Worm (Caenorhabditis elegans) whole organism, late embryonic: ENCODE measurements around the gene Y42G9A.2.

Experiments
- C08G9.2 ChIP-seq: sonication (generic microtip); optimal IDR thresholded peaks from 2 replicates; lab custom pipeline; 2016; ENCODE audit warnings: mild to moderate bottlenecking, missing genetic modification characterization, moderate library complexity, missing compliant biosample characterization
- C38D4.7 ChIP-seq: fragments of 200-800 bp; sonication (Bioruptor generic); optimal IDR thresholded peaks from 2 replicates; lab custom pipeline; 2018; ENCODE audit warnings: mild to moderate bottlenecking, missing genetic modification characterization, moderate library complexity, missing compliant biosample characterization
- F13H6.1 ChIP-seq: sonication (generic microtip); optimal IDR thresholded peaks from 2 replicates; lab custom pipeline; 2016; ENCODE audit warnings: missing genetic modification characterization, missing compliant biosample characterization
- K02D7.2 ChIP-seq: sonication (generic microtip); optimal IDR thresholded peaks from 2 replicates; lab custom pipeline; 2017; ENCODE audit warnings: mild to moderate bottlenecking, missing genetic modification characterization, missing compliant biosample characterization
- T23F11.4 ChIP-seq: fragments of 200-800 bp; sonication (Bioruptor generic); optimal IDR thresholded peaks from 2 replicates; lab custom pipeline; 2018; ENCODE audit warnings: mild to moderate bottlenecking, missing genetic modification characterization, missing compliant biosample characterization
- Y22D7AL.16 ChIP-seq: sonication (generic microtip); optimal IDR thresholded peaks from 2 replicates; lab custom pipeline; 2016; ENCODE audit warnings: missing genetic modification characterization, missing compliant biosample characterization
- ama-1 ChIP-seq: fragments of 150-350 bp; optimal IDR thresholded peaks from 2 replicates; lab custom pipeline; 2014
- ceh-18 ChIP-seq: sonication (generic microtip); optimal IDR thresholded peaks from 2 replicates; lab custom pipeline; 2016; ENCODE audit warnings: missing genetic modification characterization, missing compliant biosample characterization
- ceh-19 ChIP-seq: fragments of 200-800 bp; sonication (Bioruptor generic); optimal IDR thresholded peaks from 2 replicates; lab custom pipeline; 2018; ENCODE audit warnings: mild to moderate bottlenecking, missing genetic modification characterization, missing compliant biosample characterization
- ceh-24 ChIP-seq: sonication (generic microtip); optimal IDR thresholded peaks from 2 replicates; lab custom pipeline; 2016; ENCODE audit warnings: mild to moderate bottlenecking, missing genetic modification characterization, missing compliant biosample characterization
- ceh-30 ChIP-seq: fragments of 150-350 bp; optimal IDR thresholded peaks from 2 replicates; lab custom pipeline; 2014; ENCODE audit warnings: missing biosample characterization, missing genetic modification characterization
- ceh-31 ChIP-seq: sonication (generic microtip); optimal IDR thresholded peaks from 2 replicates; lab custom pipeline; 2016; ENCODE audit warnings: missing genetic modification characterization, missing compliant biosample characterization
- ceh-34 ChIP-seq: sonication (generic microtip); optimal IDR thresholded peaks from 2 replicates; lab custom pipeline; 2016; ENCODE audit warnings: mild to moderate bottlenecking, missing genetic modification characterization, missing compliant biosample characterization
- ceh-6 ChIP-seq: fragments of 200-800 bp; sonication (Bioruptor generic); optimal IDR thresholded peaks from 2 replicates; lab custom pipeline; 2018; ENCODE audit warnings: mild to moderate bottlenecking, missing genetic modification characterization, missing compliant biosample characterization
- ceh-9 ChIP-seq: sonication (generic microtip); optimal IDR thresholded peaks from 2 replicates; lab custom pipeline; 2016; ENCODE audit warnings: mild to moderate bottlenecking, missing genetic modification characterization, inconsistent platforms, missing compliant biosample characterization
- che-1 ChIP-seq: sonication (generic microtip); optimal IDR thresholded peaks from 2 replicates; lab custom pipeline; 2016; ENCODE audit warnings: mild to moderate bottlenecking, missing genetic modification characterization, missing compliant biosample characterization
- elt-2 ChIP-seq: sonication (generic microtip); optimal IDR thresholded peaks from 2 replicates; lab custom pipeline; 2016; ENCODE audit warnings: missing genetic modification reagents, missing genetic modification characterization, missing compliant biosample characterization
- elt-4 ChIP-seq: sonication (generic microtip); optimal IDR thresholded peaks from 2 replicates; lab custom pipeline; 2016; ENCODE audit warnings: missing genetic modification characterization, missing compliant biosample characterization
- ets-4 ChIP-seq: sonication (generic microtip); optimal IDR thresholded peaks from 2 replicates; lab custom pipeline; 2016; ENCODE audit warnings: missing genetic modification characterization, missing compliant biosample characterization
- fkh-6 ChIP-seq: sonication (generic microtip); optimal IDR thresholded peaks from 2 replicates; lab custom pipeline; 2016; ENCODE audit warnings: missing genetic modification characterization, missing compliant biosample characterization
- gmeb-2 ChIP-seq: sonication (generic microtip); optimal IDR thresholded peaks from 2 replicates; lab custom pipeline; 2016; ENCODE audit warnings: missing genetic modification characterization, inconsistent platforms, missing compliant biosample characterization
- hlh-13 ChIP-seq: fragments of 200-800 bp; sonication (Bioruptor generic); optimal IDR thresholded peaks from 2 replicates; lab custom pipeline; 2018; ENCODE audit warnings: mild to moderate bottlenecking, missing genetic modification characterization, missing compliant biosample characterization
- hlh-8 ChIP-seq: sonication (generic microtip); optimal IDR thresholded peaks from 2 replicates; lab custom pipeline; 2016; ENCODE audit warnings: missing genotype, missing genetic modification characterization, missing compliant biosample characterization
- lin-11 ChIP-seq: fragments of 200-800 bp; sonication (Bioruptor generic); optimal IDR thresholded peaks from 2 replicates; lab custom pipeline; 2018; ENCODE audit warnings: mild to moderate bottlenecking, missing genetic modification characterization, missing compliant biosample characterization
- madf-2 ChIP-seq: sonication (generic microtip); optimal IDR thresholded peaks from 2 replicates; lab custom pipeline; 2017; ENCODE audit warnings: missing genetic modification characterization, missing compliant biosample characterization
- nfya-1 ChIP-seq: sonication (generic microtip); optimal IDR thresholded peaks from 2 replicates; lab custom pipeline; 2017; ENCODE audit warnings: missing genetic modification characterization, mild to moderate bottlenecking, missing compliant biosample characterization, antibody characterized with exemption, moderate library complexity
- pag-3 ChIP-seq: sonication (generic microtip); optimal IDR thresholded peaks from 2 replicates; lab custom pipeline; 2016; ENCODE audit warnings: missing compliant biosample characterization, missing genetic modification characterization, borderline replicate concordance
- pha-2 ChIP-seq: sonication (generic microtip); optimal IDR thresholded peaks from 2 replicates; lab custom pipeline; 2017; ENCODE audit warnings: mild to moderate bottlenecking, missing genetic modification characterization, missing compliant biosample characterization
- pha-4 ChIP-seq: fragments of 150-350 bp; optimal IDR thresholded peaks from 2 replicates; lab custom pipeline; 2018; ENCODE audit warnings: missing biosample characterization, missing genetic modification reagents, missing genetic modification characterization
- pros-1 ChIP-seq: fragments of 150-350 bp; optimal IDR thresholded peaks from 2 replicates; lab custom pipeline; 2014; ENCODE audit warnings: missing biosample characterization, missing genetic modification reagents, missing genetic modification characterization
- rnt-1 ChIP-seq: sonication (generic microtip); optimal IDR thresholded peaks from 2 replicates; lab custom pipeline; 2016; ENCODE audit warnings: missing genetic modification characterization, missing compliant biosample characterization
- sox-2 ChIP-seq: fragments of 200-800 bp; sonication (Bioruptor generic); IDR thresholded peaks from 2 replicates; pipeline ENCODE4 v1.3.6; 2022; ENCODE audit warnings: missing genetic modification reagents, missing genetic modification characterization, missing compliant biosample characterization
- sox-4 ChIP-seq: sonication (generic microtip); optimal IDR thresholded peaks from 2 replicates; lab custom pipeline; 2017; ENCODE audit warnings: mild to moderate bottlenecking, missing genetic modification characterization, inconsistent platforms, missing compliant biosample characterization
- tbx-2 ChIP-seq: sonication (generic microtip); optimal IDR thresholded peaks from 2 replicates; lab custom pipeline; 2016; ENCODE audit warnings: missing genetic modification characterization, missing compliant biosample characterization
- unc-42 ChIP-seq: sonication (generic microtip); optimal IDR thresholded peaks from 2 replicates; lab custom pipeline; 2016; ENCODE audit warnings: missing genotype, missing genetic modification characterization, missing compliant biosample characterization
- unc-55 ChIP-seq: sonication (generic microtip); optimal IDR thresholded peaks from 2 replicates; lab custom pipeline; 2017; ENCODE audit warnings: missing biosample characterization, missing genetic modification reagents, missing genetic modification characterization
- ztf-16 ChIP-seq: sonication (generic microtip); optimal IDR thresholded peaks from 2 replicates; lab custom pipeline; 2017; ENCODE audit warnings: missing genetic modification characterization, missing compliant biosample characterization

The Y42G9A.2 gene

DNA sequence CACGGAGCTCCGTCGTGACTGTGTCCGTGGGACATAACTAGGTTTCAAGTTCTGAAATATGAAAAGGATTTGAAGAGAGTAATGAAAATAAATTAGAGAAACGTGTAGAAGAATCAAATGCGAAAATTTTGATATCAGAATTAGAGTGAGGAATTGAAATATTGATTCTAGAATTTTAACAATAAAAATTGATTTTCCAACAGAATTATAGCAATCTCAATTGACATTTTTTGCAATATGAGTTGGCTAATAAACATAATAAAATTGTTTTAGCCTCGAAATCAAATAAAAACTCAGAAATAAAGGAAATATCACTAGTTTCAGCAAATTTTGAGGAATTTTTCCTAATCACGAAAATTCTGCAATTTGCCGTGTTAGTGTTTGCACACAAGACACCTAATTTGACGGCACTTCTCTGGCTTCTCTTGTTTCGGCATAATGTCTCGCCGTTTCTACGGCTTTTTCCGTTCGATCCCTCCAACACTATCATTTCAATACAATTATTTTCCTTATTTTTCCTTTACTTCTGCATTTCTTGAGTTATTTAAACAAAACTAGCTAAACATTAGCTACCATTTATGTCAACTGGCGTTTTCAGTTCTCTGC lies 31.6 kb upstream of the Y42G9A.2 start, which contains the start of gene nmt-1:
Gene nmt-1, minus strand, starts transcription at position 51 of the 606 bp plus-strand sequence.
- no peak for TF ChIP-seq tbx-2 (tag; lab: Kevin White, UChicago)
- peak; percentile 28 for TF ChIP-seq nfya-1
- peak; percentile 7 for TF ChIP-seq gmeb-2 (tag; lab: Kevin White, UChicago)
- peak; percentile 21 for TF ChIP-seq unc-55
- TF ChIP-seq unc-42 (tag; lab: Kevin White, UChicago): peak; percentile 42

DNA sequence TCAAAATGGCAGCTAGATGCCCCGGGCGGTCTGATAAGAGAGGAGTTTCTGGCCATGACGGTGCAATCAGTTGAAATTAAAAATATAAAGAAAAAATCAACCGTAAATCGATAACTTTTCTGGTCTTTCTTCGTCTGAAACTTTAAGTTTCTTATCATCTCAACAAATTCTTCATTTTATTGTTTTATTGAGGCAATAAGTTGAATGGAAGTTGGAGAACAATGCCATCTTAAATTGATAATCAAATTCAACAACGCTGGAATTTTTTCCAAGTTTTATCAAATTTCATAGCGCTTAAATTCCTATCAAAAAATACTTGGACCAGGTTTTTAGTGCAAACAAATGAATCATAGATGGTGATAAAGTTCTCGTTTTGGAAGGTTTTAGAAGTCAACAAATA lies 31.0 kb upstream of the Y42G9A.2 start:
- TF ChIP-seq elt-2 (tag; lab: Kevin White, UChicago) (peak; percentile 42), ceh-34 (tag; lab: Kevin White, UChicago) (no peak), tbx-2 (tag; lab: Kevin White, UChicago) (no peak), unc-55 (no peak)
- TF ChIP-seq, all 69 proteins: peak for 1

- TF ChIP-seq ceh-18 (tag; lab: Kevin White, UChicago): no peak
- TF ChIP-seq ceh-9 (tag; lab: Kevin White, UChicago): no peak
- no peak for TF ChIP-seq pros-1 (tag; lab: Kevin White, UChicago)
- no peak for TF ChIP-seq K02D7.2 (tag; lab: Kevin White, UChicago)
- TF ChIP-seq tbx-2 (tag; lab: Kevin White, UChicago): no peak
- TF ChIP-seq hlh-8 (tag; lab: Kevin White, UChicago): no peak
- no peak for TF ChIP-seq ztf-16 (tag; lab: Kevin White, UChicago)
Measured at ce11 chrIII:6118320-6118719, 29.7 kb upstream of the Y42G9A.2 start, which contains the start of gene kin-18. kin-18 (plus strand) TSS chrIII:6118620.

DNA sequence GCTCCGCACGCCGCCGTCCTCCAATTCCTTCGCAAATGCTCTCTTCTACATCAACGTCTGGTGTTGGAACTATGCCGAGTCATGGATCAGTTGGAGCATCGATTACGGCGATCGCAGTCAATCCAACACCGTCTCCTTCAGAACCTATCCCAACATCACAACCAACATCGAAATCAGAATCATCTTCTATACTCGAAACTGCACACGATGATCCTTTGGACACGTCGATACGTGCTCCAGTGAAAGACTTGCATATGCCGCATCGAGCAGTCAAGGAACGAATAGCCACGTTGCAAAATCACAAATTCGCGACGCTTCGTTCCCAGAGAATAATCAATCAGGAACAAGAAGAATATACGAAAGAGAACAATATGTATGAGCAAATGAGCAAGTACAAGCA lies 27.0 kb upstream of the Y42G9A.2 start:
- TF ChIP-seq T23F11.4 (GFP tag; lab: Kevin White, UChicago): no peak
- TF ChIP-seq ama-1 (lab: Kevin White, UChicago): no peak
- no peak for TF ChIP-seq ceh-30 (tag; lab: Kevin White, UChicago)
- TF ChIP-seq F13H6.1 (tag; lab: Kevin White, UChicago): no peak
- TF ChIP-seq gmeb-2 (tag; lab: Kevin White, UChicago): no peak
- no peak for TF ChIP-seq ceh-24 (tag; lab: Kevin White, UChicago)
- TF ChIP-seq sox-2 (GFP tag; lab: Robert Waterston, UW): no peak
- no peak for TF ChIP-seq pag-3
- no peak for TF ChIP-seq K02D7.2 (tag; lab: Kevin White, UChicago)
- TF ChIP-seq ets-4 (tag; lab: Kevin White, UChicago): no peak
- TF ChIP-seq pha-2 (tag; lab: Kevin White, UChicago): no peak
- no peak for TF ChIP-seq C08G9.2 (tag; lab: Kevin White, UChicago)
- TF ChIP-seq elt-4 (tag; lab: Kevin White, UChicago): no peak
- TF ChIP-seq nfya-1: no peak
- TF ChIP-seq madf-2 (tag; lab: Kevin White, UChicago): no peak

ce11 chrIII:6123647-6124046 lies 24.3 kb upstream of the Y42G9A.2 start:
- no peak for TF ChIP-seq pha-4 (tag; lab: Kevin White, UChicago)
- TF ChIP-seq sox-4: peak; percentile 7

DNA sequence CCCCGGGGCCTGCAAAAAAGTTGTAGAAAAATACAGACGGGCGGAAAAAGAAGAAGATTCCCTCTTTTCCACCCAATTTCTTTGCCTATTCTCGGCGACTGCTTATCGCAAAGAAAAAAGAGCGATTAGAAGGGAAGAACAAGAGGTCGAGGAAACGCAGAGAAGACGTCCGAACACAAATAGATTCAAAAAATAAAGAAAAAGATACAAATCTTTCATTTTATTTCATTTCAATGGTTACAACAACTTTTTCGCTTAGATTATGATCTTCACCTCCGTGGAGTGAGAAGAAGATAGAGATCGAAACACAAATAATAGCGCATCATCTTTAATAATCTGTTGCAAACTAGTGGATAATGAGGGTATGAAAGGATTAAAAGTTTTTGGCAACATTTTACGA lies 15.9 kb upstream of the Y42G9A.2 start:
- TF ChIP-seq elt-2 (tag; lab: Kevin White, UChicago): peak; percentile 39
- TF ChIP-seq C38D4.7 (GFP tag; lab: Kevin White, UChicago): no peak
- peak; percentile 42 for TF ChIP-seq rnt-1 (tag; lab: Kevin White, UChicago)

DNA sequence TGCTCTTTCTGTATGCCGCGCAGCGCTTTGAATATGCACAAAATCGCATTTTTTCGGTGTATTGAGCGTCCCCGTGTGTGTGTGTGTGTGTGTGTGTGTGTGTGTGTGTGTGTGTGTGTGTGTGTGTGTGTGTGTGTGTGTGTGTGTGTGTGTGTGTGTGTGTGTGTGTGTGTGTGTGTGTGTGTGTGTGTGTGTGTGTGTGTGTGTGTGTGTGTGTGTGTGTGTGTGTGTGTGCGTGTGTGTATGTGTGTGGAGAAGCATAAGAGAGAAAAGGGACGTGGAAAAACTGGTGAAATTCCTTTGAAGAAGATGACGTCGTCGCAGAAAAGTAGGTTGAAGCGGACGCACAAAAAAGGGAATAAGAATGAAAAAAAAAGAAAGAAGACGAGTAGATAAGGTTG lies 14.6 kb upstream of the Y42G9A.2 start:
- TF ChIP-seq T23F11.4 (GFP tag; lab: Kevin White, UChicago) (peak; percentile 65), elt-2 (tag; lab: Kevin White, UChicago) (peak; percentile 54), C08G9.2 (tag; lab: Kevin White, UChicago) (peak; percentile 3), K02D7.2 (tag; lab: Kevin White, UChicago) (peak; percentile 67), pha-2 (tag; lab: Kevin White, UChicago) (peak; percentile 27), gmeb-2 (tag; lab: Kevin White, UChicago) (peak; percentile 71), tbx-2 (tag; lab: Kevin White, UChicago) (peak; percentile 49), Y22D7AL.16 (tag; lab: Kevin White, UChicago) (peak; percentile 5), ceh-19 (GFP tag; lab: Kevin White, UChicago) (peak; percentile 59), unc-42 (tag; lab: Kevin White, UChicago) (peak; percentile 34), ceh-6 (peak; percentile 59), che-1 (tag; lab: Kevin White, UChicago) (peak; percentile 49), sox-4 (peak; percentile 60), ceh-31 (tag; lab: Kevin White, UChicago) (peak; percentile 3), ceh-24 (tag; lab: Kevin White, UChicago) (peak; percentile 15), fkh-6 (tag; lab: Kevin White, UChicago) (peak; percentile 7), lin-11 (peak; percentile 12), hlh-13 (GFP tag; lab: Kevin White, UChicago) (peak; percentile 44), C38D4.7 (GFP tag; lab: Kevin White, UChicago) (peak; percentile 63), ceh-18 (tag; lab: Kevin White, UChicago) (peak; percentile 39)
